Worm (Caenorhabditis elegans) whole organism, young adult: ENCODE results near the gene C14C10.10.

Experiments
- B0019.2 ChIP-seq: fragments of 200-800 bp; sonication (Bioruptor generic); conservative IDR thresholded peaks from 2 replicates; pipeline ENCODE4 v1.3.6; 2022; ENCODE audit warnings: missing genetic modification reagents, missing genetic modification characterization, missing compliant biosample characterization
- B0261.1 ChIP-seq: sonication (generic microtip); optimal IDR thresholded peaks from 2 replicates; lab custom pipeline; 2016; ENCODE audit warnings: mild to moderate bottlenecking, missing genetic modification characterization, moderate library complexity, missing compliant biosample characterization
- B0336.3 ChIP-seq: fragments of 200-800 bp; sonication (Bioruptor generic); IDR thresholded peaks from 2 replicates; pipeline ENCODE4 v1.3.6; 2022; ENCODE audit warnings: missing genetic modification characterization, missing compliant biosample characterization
- C06A6.2 ChIP-seq: fragments of 200-800 bp; sonication (Bioruptor generic); conservative IDR thresholded peaks from 2 replicates; pipeline ENCODE4 v1.3.6; 2022; ENCODE audit warnings: missing genetic modification characterization, missing compliant biosample characterization
- F22D6.2 ChIP-seq: sonication (generic microtip); optimal IDR thresholded peaks from 2 replicates; lab custom pipeline; 2016; ENCODE audit warnings: mild to moderate bottlenecking, missing genetic modification characterization, missing compliant biosample characterization
- F37B4.10 ChIP-seq: fragments of 200-800 bp; sonication (Bioruptor generic); IDR thresholded peaks from 2 replicates; pipeline ENCODE4 v1.3.6; 2022; ENCODE audit warnings: missing genetic modification characterization, missing compliant biosample characterization
- F49E8.2 ChIP-seq: sonication (generic microtip); optimal IDR thresholded peaks from 3 replicates; lab custom pipeline; 2017; ENCODE audit warnings: missing genetic modification characterization, mild to moderate bottlenecking, missing compliant biosample characterization, antibody characterized with exemption, moderate library complexity; ENCODE audit not compliant: insufficient read depth
- F52B5.7 ChIP-seq: sonication (generic microtip); optimal IDR thresholded peaks from 2 replicates; lab custom pipeline; 2016; ENCODE audit warnings: mild to moderate bottlenecking, missing genetic modification characterization, missing compliant biosample characterization
- F57C9.4 ChIP-seq: sonication (generic microtip); optimal IDR thresholded peaks from 2 replicates; lab custom pipeline; 2017; ENCODE audit warnings: mild to moderate bottlenecking, missing genetic modification characterization, missing compliant biosample characterization
- T07F8.4 ChIP-seq: sonication (generic microtip); optimal IDR thresholded peaks from 2 replicates; lab custom pipeline; 2016; ENCODE audit warnings: mild to moderate bottlenecking, missing genetic modification characterization, moderate library complexity, missing compliant biosample characterization
- Y95B8A.8 ChIP-seq: fragments of 200-800 bp; sonication (Bioruptor generic); IDR thresholded peaks from 2 replicates; pipeline ENCODE4 v1.3.6; 2022; ENCODE audit warnings: missing genetic modification reagents, missing genetic modification characterization, missing compliant biosample characterization
- atf-7 ChIP-seq: sonication (generic microtip); optimal IDR thresholded peaks from 2 replicates; lab custom pipeline; 2017; ENCODE audit warnings: mild to moderate bottlenecking, missing genetic modification characterization, missing compliant biosample characterization
- attf-3 ChIP-seq: fragments of 200-800 bp; sonication (Bioruptor generic); conservative IDR thresholded peaks from 2 replicates; pipeline ENCODE4 v1.3.6; 2022; ENCODE audit warnings: missing genetic modification reagents, missing genetic modification characterization, missing compliant biosample characterization
- attf-6 ChIP-seq: fragments of 200-800 bp; sonication (Bioruptor generic); IDR thresholded peaks from 2 replicates; pipeline ENCODE4 v1.3.6; 2022; ENCODE audit warnings: missing genetic modification reagents, missing genetic modification characterization, missing compliant biosample characterization
- ccch-3 ChIP-seq: fragments of 200-800 bp; sonication (Bioruptor generic); optimal IDR thresholded peaks from 2 replicates; lab custom pipeline; 2018; ENCODE audit warnings: mild to moderate bottlenecking, missing genetic modification characterization, missing compliant biosample characterization
- cebp-1 ChIP-seq, 2 experiments: fragments of 200-800 bp in 1 of 2; sonication (Bioruptor generic) in 1 of 2; sonication (generic microtip) in 1 of 2; IDR thresholded peaks in 1 of 2; optimal IDR thresholded peaks in 1 of 2; 2 replicates each; pipeline versions ENCODE4 v1.3.6 to Lab custom; 2017 to 2022; ENCODE audit warnings: missing compliant biosample characterization in 2 of 2, missing genetic modification characterization in 2 of 2, mild to moderate bottlenecking in 1 of 2, missing genetic modification reagents in 1 of 2, moderate library complexity in 1 of 2
- cebp-2 ChIP-seq: fragments of 200-800 bp; sonication (Bioruptor generic); IDR thresholded peaks from 2 replicates; pipeline ENCODE4 v1.3.6; 2022; ENCODE audit warnings: missing genetic modification characterization, missing compliant biosample characterization
- ceh-40 ChIP-seq: fragments of 200-800 bp; sonication (Bioruptor generic); IDR thresholded peaks from 2 replicates; pipeline ENCODE4 v1.3.6; 2022; ENCODE audit warnings: missing genetic modification characterization, missing compliant biosample characterization
- ceh-58 ChIP-seq: fragments of 200-800 bp; sonication (Bioruptor generic); IDR thresholded peaks from 2 replicates; pipeline ENCODE4 v1.3.6; 2022; ENCODE audit warnings: missing genetic modification characterization, missing compliant biosample characterization
- efl-1 ChIP-seq: fragments of 150-350 bp; optimal IDR thresholded peaks from 2 replicates; lab custom pipeline; 2014; ENCODE audit warnings: missing biosample characterization, missing genetic modification reagents, missing genetic modification characterization
- ekl-4 ChIP-seq: fragments of 200-800 bp; sonication (Bioruptor generic); IDR thresholded peaks from 2 replicates; pipeline ENCODE4 v1.3.6; 2022; ENCODE audit warnings: missing genetic modification reagents, missing genetic modification characterization, missing compliant biosample characterization
- him-1 ChIP-seq: sonication (generic microtip); optimal IDR thresholded peaks from 2 replicates; lab custom pipeline; 2016; ENCODE audit warnings: missing genotype, missing genetic modification reagents, missing genetic modification characterization, missing compliant biosample characterization
- hlh-12 ChIP-seq: sonication (generic microtip); optimal IDR thresholded peaks from 2 replicates; lab custom pipeline; 2016; ENCODE audit warnings: missing genetic modification characterization, missing compliant biosample characterization
- lag-1 ChIP-seq: fragments of 200-800 bp; sonication (Bioruptor generic); IDR thresholded peaks from 2 replicates; pipeline ENCODE4 v1.3.6; 2022; ENCODE audit warnings: missing genetic modification reagents, missing genetic modification characterization, missing compliant biosample characterization
- lin-26 ChIP-seq: fragments of 200-800 bp; sonication (Bioruptor generic); IDR thresholded peaks from 2 replicates; pipeline ENCODE4 v1.3.6; 2022; ENCODE audit warnings: missing genetic modification reagents, missing genetic modification characterization, missing compliant biosample characterization
- lsl-1 ChIP-seq: fragments of 200-800 bp; sonication (Bioruptor generic); optimal IDR thresholded peaks from 2 replicates; lab custom pipeline; 2018; ENCODE audit warnings: mild to moderate bottlenecking, missing genetic modification characterization, moderate library complexity, missing compliant biosample characterization
- madf-6 ChIP-seq: fragments of 200-800 bp; sonication (Bioruptor generic); IDR thresholded peaks from 2 replicates; pipeline ENCODE4 v1.3.6; 2022; ENCODE audit warnings: missing genetic modification reagents, missing genetic modification characterization, missing compliant biosample characterization
- mes-4 ChIP-seq: sonication (generic microtip); optimal IDR thresholded peaks from 2 replicates; lab custom pipeline; 2016; ENCODE audit warnings: missing genotype, missing genetic modification characterization, missing compliant biosample characterization
- nhr-179 ChIP-seq: sonication (generic microtip); optimal IDR thresholded peaks from 2 replicates; lab custom pipeline; 2016; ENCODE audit warnings: mild to moderate bottlenecking, missing genetic modification characterization, missing compliant biosample characterization
- nhr-90 ChIP-seq: sonication (generic microtip); optimal IDR thresholded peaks from 2 replicates; lab custom pipeline; 2016; ENCODE audit warnings: missing genotype, mild to moderate bottlenecking, missing genetic modification characterization, missing compliant biosample characterization
- pbrm-1 ChIP-seq: fragments of 200-800 bp; sonication (Bioruptor generic); IDR thresholded peaks from 2 replicates; pipeline ENCODE4 v1.3.6; 2022; ENCODE audit warnings: missing genetic modification reagents, missing genetic modification characterization, missing compliant biosample characterization
- snpc-1.1 ChIP-seq: sonication (generic microtip); optimal IDR thresholded peaks from 2 replicates; lab custom pipeline; 2017; ENCODE audit warnings: missing genetic modification characterization, mild to moderate bottlenecking, missing compliant biosample characterization, antibody characterized with exemption, moderate library complexity, missing genotype, missing genetic modification reagents; ENCODE audit not compliant: insufficient read depth
- snpc-3.4 ChIP-seq: sonication (generic microtip); optimal IDR thresholded peaks from 2 replicates; lab custom pipeline; 2017; ENCODE audit warnings: missing genetic modification characterization, mild to moderate bottlenecking, missing compliant biosample characterization, antibody characterized with exemption, moderate library complexity, missing genotype, missing genetic modification reagents
- tbx-9 ChIP-seq: sonication (generic microtip); optimal IDR thresholded peaks from 2 replicates; lab custom pipeline; 2016; ENCODE audit warnings: borderline replicate concordance, missing genetic modification characterization, inconsistent platforms, missing compliant biosample characterization
- unc-130 ChIP-seq: sonication (generic microtip); optimal IDR thresholded peaks from 2 replicates; lab custom pipeline; 2016; ENCODE audit warnings: missing genetic modification reagents, missing genetic modification characterization, missing compliant biosample characterization
- unc-62 ChIP-seq: fragments of 150-350 bp; optimal IDR thresholded peaks from 2 replicates; lab custom pipeline; 2014; ENCODE audit warnings: missing biosample characterization, missing genetic modification reagents, missing genetic modification characterization
- xnd-1 ChIP-seq: sonication (generic microtip); optimal IDR thresholded peaks from 2 replicates; lab custom pipeline; 2016; ENCODE audit warnings: missing genotype, missing genetic modification reagents, missing genetic modification characterization, missing compliant biosample characterization
- ztf-6 ChIP-seq: fragments of 200-800 bp; sonication (Bioruptor generic); IDR thresholded peaks from 2 replicates; pipeline ENCODE4 v1.3.6; 2022; ENCODE audit warnings: missing genetic modification reagents, missing genetic modification characterization, missing compliant biosample characterization

Gene C14C10.10

ce11 chrV:12564902-12565301 is 34.0 kb downstream of the C14C10.10 start:
- no peak for TF ChIP-seq tbx-9

- no peak for TF ChIP-seq ztf-6 (GFP tag; lab: Robert Waterston, UW)
- no peak for TF ChIP-seq snpc-1.1 (tag; lab: Kevin White, UChicago)
- TF ChIP-seq lin-26 (GFP tag; lab: Robert Waterston, UW) = no peak
- no peak for TF ChIP-seq nhr-179 (tag; lab: Kevin White, UChicago)
- TF ChIP-seq hlh-12 (tag; lab: Kevin White, UChicago) = no peak
- no peak for TF ChIP-seq him-1 (tag; lab: Kevin White, UChicago)
- no peak for TF ChIP-seq atf-7 (tag; lab: Kevin White, UChicago)
- no peak for TF ChIP-seq attf-6
- TF ChIP-seq unc-130 (GFP tag; lab: Kevin White, UChicago) = no peak
- no peak for TF ChIP-seq C06A6.2 (GFP tag; lab: Robert Waterston, UW)
- no peak for TF ChIP-seq cebp-2 (GFP tag; lab: Robert Waterston, UW)
- TF ChIP-seq unc-62 (GFP tag; lab: Kevin White, UChicago) = no peak
- TF ChIP-seq attf-3 (GFP tag; lab: Robert Waterston, UW) = no peak
- no peak for TF ChIP-seq F37B4.10 (GFP tag; lab: Robert Waterston, UW)
- no peak for TF ChIP-seq nhr-90 (tag; lab: Kevin White, UChicago)
- TF ChIP-seq mes-4 (tag; lab: Kevin White, UChicago) = no peak
- no peak for TF ChIP-seq ekl-4
- TF ChIP-seq, all 124 proteins: peak for 0
Observed at ce11 chrV:12563187-12563586, 35.7 kb downstream of the C14C10.10 start, which contains the start of gene mrps-5. mrps-5 (plus strand) TSS chrV:12563487.

ce11 chrV:12560328-12560782 is 38.6 kb downstream of the C14C10.10 start, which contains the start of gene sel-1:
sel-1 (plus strand) TSS chrV:12560732.
- TF ChIP-seq madf-6 (GFP tag; lab: Robert Waterston, UW) (0 out of 2 replicates have a peak, but pooled peaks have one; percentile 13), B0336.3 (GFP tag; lab: Robert Waterston, UW) (no peak), xnd-1 (peak; percentile 10), attf-3 (GFP tag; lab: Robert Waterston, UW) (peak; percentile 96), lsl-1 (peak; percentile 63)

ce11 chrV:12556904-12557303 is 42.0 kb downstream of the C14C10.10 start:
- TF ChIP-seq cebp-1 (GFP tag; IDR thresholded peaks at IDR 0.05; lab: Robert Waterston, UW) (no peak), cebp-1 (tag; optimal IDR thresholded peaks at IDR 0.05; lab: Kevin White, UChicago) (no peak), Y95B8A.8 (GFP tag; lab: Robert Waterston, UW) (0 out of 2 replicates have a peak, but pooled peaks have one; percentile 16)

- no peak for TF ChIP-seq B0261.1 (tag; lab: Kevin White, UChicago)
- TF ChIP-seq Y95B8A.8 (GFP tag; lab: Robert Waterston, UW) = 0 out of 2 replicates have a peak, but pooled peaks have one; percentile 45
Observed at ce11 chrV:12555872-12556271, 43.1 kb downstream of the C14C10.10 start.

ce11 chrV:12554172-12555031 is 44.5 kb downstream of the C14C10.10 start:
- TF ChIP-seq F57C9.4 (no peak), nhr-90 (tag; lab: Kevin White, UChicago) (no peak), pbrm-1 (GFP tag; lab: Robert Waterston, UW) (no peak), F22D6.2 (tag; lab: Kevin White, UChicago) (no peak), ceh-58 (GFP tag; lab: Robert Waterston, UW) (no peak), ccch-3 (GFP tag; lab: Kevin White, UChicago) (no peak), F49E8.2 (tag; lab: Kevin White, UChicago) (no peak), lag-1 (GFP tag; lab: Robert Waterston, UW) (no peak), B0019.2 (GFP tag; lab: Robert Waterston, UW) (no peak), ceh-40 (GFP tag; lab: Robert Waterston, UW) (no peak), efl-1 (GFP tag; lab: Kevin White, UChicago) (no peak), ekl-4 (no peak), snpc-3.4 (tag; lab: Kevin White, UChicago) (no peak), F52B5.7 (tag; lab: Kevin White, UChicago) (no peak), T07F8.4 (tag; lab: Kevin White, UChicago) (no peak)
